Worm (Caenorhabditis elegans): Measurements from ENCODE around the gene ugt-20.
A peak's percentile ranks its signal among the peaks of the same experiment; 100 is the strongest.

ugt-20 gene

DNA sequence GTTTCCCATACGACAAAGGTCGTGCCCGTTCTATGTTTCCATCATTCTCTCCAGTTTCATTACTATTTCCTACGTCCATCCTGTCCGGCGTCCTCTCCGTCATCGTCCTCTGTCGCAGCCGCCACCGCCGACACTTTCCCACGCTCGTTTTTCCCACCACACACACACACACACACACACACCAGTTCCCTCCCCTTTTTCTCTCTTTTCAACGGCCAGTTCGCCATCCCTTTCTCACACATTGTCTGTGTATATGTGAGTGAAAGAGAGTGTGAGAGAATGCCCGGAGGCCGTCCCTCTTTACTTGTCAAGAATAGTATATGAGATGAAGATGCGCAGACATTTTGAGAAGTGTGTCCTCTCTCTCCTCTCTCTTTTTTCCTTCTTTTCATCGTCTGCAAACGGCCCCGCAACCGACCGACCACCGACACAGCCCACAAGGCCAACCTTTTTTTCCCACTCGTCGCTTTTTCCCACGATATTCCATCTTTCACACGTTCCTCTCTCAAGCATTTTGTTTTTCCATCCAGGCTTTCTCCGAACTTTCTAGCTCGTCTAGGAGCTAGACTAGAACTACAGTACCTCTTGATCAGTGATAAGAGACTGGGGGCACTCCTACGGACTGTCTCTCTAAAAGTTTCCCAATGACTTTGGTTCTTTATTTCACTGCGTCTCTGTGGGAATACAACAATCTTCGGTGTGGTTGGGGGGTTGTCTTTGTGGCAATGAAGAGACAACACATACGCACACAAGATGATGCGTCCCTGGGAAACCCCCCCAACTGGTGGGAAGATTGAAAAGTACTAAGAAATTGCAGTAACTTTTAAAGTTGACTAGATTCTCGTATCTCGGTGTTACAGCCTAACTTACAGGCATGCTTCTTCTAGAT lies 13.9 kb upstream of the ugt-20 start (continued):
- TF ChIP-seq Y55F3AM.14 (GFP tag; optimal IDR thresholded peaks at IDR 0.05), result peak; percentile 84
- TF ChIP-seq aly-2 (tag; optimal IDR thresholded peaks at IDR 0.05), result no peak
- no peak for TF ChIP-seq peb-1 (tag; optimal IDR thresholded peaks at IDR 0.05)
- no peak for TF ChIP-seq nhr-23 (tag; optimal IDR thresholded peaks at IDR 0.05)
- TF ChIP-seq ztf-1 (GFP tag; conservative IDR thresholded peaks at IDR 0.05), result no peak
- TF ChIP-seq zag-1 (tag; optimal IDR thresholded peaks at IDR 0.05), result peak; percentile 80
- TF ChIP-seq skn-1 (tag; optimal IDR thresholded peaks at IDR 0.05), result no peak
- TF ChIP-seq ceh-16 (tag; optimal IDR thresholded peaks at IDR 0.05), result no peak
- TF ChIP-seq alr-1 (tag; optimal IDR thresholded peaks at IDR 0.05), result no peak
- peak; percentile 57 for TF ChIP-seq gmeb-1 (tag; optimal IDR thresholded peaks at IDR 0.05)
- no peak for TF ChIP-seq lin-39 (tag; optimal IDR thresholded peaks at IDR 0.05)
- peak; percentile 82 for TF ChIP-seq unc-55 (GFP tag; optimal IDR thresholded peaks at IDR 0.05)
- TF ChIP-seq R02D3.7 (tag; optimal IDR thresholded peaks at IDR 0.05), result no peak
- peak; percentile 89 for TF ChIP-seq sem-4 (tag; optimal IDR thresholded peaks at IDR 0.05)
- TF ChIP-seq egl-27 (tag; optimal IDR thresholded peaks at IDR 0.05), result peak; percentile 75
- TF ChIP-seq nhr-77 (tag; optimal IDR thresholded peaks at IDR 0.05), result no peak
- TF ChIP-seq elt-3 (tag; optimal IDR thresholded peaks at IDR 0.05), result no peak

DNA sequence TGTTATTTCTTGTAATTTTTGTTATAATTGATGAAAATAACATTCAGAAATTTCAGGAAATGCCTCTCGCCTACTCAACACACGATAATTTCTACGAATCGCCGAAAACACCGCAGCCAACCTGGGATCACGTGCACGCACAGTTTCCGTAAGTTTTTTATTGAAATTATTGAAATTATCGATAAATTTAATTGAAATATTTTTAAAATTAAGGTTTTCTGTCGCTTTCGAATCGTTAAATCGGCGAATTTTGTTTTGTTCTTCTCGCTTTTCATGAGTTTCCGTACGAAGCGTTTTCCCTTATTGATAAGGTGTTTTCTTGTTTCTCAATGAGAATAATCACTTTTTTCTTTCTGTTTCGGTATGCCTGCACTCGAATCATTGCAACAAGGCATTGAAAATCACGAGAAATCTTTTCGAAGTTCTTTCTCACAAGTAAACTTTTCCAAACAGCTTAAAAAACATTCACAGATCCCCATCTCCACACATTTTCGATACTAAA lies 12.0 kb upstream of the ugt-20 start, which contains the start of gene lag-1:
Gene lag-1, plus strand, starts transcription at position 51 of the 502 bp plus-strand sequence.
- TF ChIP-seq gmeb-1 (tag; optimal IDR thresholded peaks at IDR 0.05), result no peak
- no peak for TF ChIP-seq nhr-12 (tag; optimal IDR thresholded peaks at IDR 0.05)
- no peak for TF ChIP-seq skn-1 (tag; optimal IDR thresholded peaks at IDR 0.05)

DNA sequence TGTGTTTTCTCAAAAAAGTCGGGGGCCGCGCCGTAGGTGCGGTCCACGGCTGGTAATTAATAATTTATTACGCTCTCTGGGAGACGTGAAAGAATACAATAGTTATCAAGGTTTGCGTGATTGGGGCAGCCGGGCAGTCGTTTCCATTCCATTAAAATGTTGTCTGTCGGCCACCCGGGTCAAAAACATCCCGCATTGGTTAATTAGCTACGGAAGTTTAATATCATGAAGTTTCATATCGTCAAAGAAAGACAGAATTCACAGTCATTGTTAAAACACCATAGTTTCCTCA lies 10.9 kb upstream of the ugt-20 start:
- TF ChIP-seq unc-39 (tag; optimal IDR thresholded peaks at IDR 0.05) (no peak), snpc-4 (tag; optimal IDR thresholded peaks at IDR 0.05) (no peak), crh-2 (tag; optimal IDR thresholded peaks at IDR 0.05) (no peak), Y55F3AM.14 (GFP tag; optimal IDR thresholded peaks at IDR 0.05) (no peak), nhr-77 (tag; optimal IDR thresholded peaks at IDR 0.05) (no peak), ceh-16 (tag; optimal IDR thresholded peaks at IDR 0.05) (no peak), gmeb-1 (tag; optimal IDR thresholded peaks at IDR 0.05) (no peak), sem-4 (tag; optimal IDR thresholded peaks at IDR 0.05) (no peak), lsy-2 (tag; optimal IDR thresholded peaks at IDR 0.05) (no peak), nhr-10 (tag; optimal IDR thresholded peaks at IDR 0.05) (no peak), sma-9 (GFP tag; optimal IDR thresholded peaks at IDR 0.05) (no peak), sma-9 (tag; optimal IDR thresholded peaks at IDR 0.05) (no peak), ztf-4 (tag; optimal IDR thresholded peaks at IDR 0.05) (no peak), ztf-11 (tag; optimal IDR thresholded peaks at IDR 0.05) (no peak), lin-13 (GFP tag; optimal IDR thresholded peaks at IDR 0.05) (no peak), mab-5 (tag; optimal IDR thresholded peaks at IDR 0.05) (no peak), blmp-1 (tag; optimal IDR thresholded peaks at IDR 0.05; ENCODE audit: insufficient read depth) (no peak), elt-3 (tag; optimal IDR thresholded peaks at IDR 0.05) (no peak), ceh-82 (tag; optimal IDR thresholded peaks at IDR 0.05) (no peak)

DNA sequence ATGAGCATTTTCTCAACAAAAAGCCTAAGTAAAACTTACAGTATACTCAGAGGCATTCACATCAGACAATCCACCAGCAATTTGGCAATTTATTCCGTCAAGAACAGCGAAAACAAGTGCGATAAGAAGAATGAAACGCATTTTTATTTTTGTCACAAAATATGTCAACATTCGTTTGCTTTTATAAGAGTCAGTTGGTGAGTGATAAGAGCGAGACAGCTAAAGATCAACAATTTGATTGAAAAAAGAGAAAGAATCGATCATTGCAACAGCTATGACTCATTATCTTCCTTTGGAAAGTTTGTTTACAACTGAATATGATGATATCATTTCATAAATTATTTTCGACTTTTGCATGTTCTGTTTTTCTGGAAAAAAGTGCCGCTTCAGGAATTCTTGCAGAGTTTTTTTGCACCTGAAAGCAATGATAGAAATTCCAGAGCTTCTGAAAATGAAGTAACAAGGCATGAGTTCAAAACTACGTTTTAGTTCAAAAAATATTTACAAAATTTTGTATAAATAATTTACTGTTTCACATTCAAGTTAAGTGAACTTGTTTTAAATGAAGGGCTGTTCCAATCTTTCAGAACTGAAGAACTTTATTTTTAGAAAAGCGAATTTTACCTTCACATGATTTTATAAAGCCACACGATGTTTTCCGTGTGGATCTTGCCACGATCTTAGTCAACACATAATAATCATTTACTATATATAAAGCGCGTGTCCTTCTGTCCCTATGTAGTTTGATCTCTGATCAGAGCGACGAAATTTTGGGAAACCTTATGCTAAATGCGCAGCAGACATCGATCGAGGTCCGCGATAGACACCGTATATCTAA lies 10.3 kb upstream of the ugt-20 start, which contains the start of gene cpi-1:
Gene cpi-1, minus strand, starts transcription at position 204 of the 838 bp plus-strand sequence.
- peak; percentile 11 for TF ChIP-seq crh-2 (tag; optimal IDR thresholded peaks at IDR 0.05)
- TF ChIP-seq C34F6.9 (tag; optimal IDR thresholded peaks at IDR 0.05), result no peak
- TF ChIP-seq ZK546.5 (tag; optimal IDR thresholded peaks at IDR 0.05), result no peak
- no peak for TF ChIP-seq nhr-129 (tag; optimal IDR thresholded peaks at IDR 0.05)
- TF ChIP-seq lin-11 (tag; optimal IDR thresholded peaks at IDR 0.05), result no peak
- no peak for TF ChIP-seq egl-27 (tag; optimal IDR thresholded peaks at IDR 0.05)
- TF ChIP-seq unc-55 (GFP tag; optimal IDR thresholded peaks at IDR 0.05), result no peak
- TF ChIP-seq blmp-1 (tag; optimal IDR thresholded peaks at IDR 0.05; ENCODE audit: insufficient read depth), result no peak
- no peak for TF ChIP-seq alr-1 (tag; optimal IDR thresholded peaks at IDR 0.05)
- TF ChIP-seq fos-1 (tag; optimal IDR thresholded peaks at IDR 0.05), result peak; percentile 16
- TF ChIP-seq sma-9 (GFP tag; optimal IDR thresholded peaks at IDR 0.05), result peak; percentile 69
- TF ChIP-seq sma-9 (tag; optimal IDR thresholded peaks at IDR 0.05), result no peak
- no peak for TF ChIP-seq nhr-11 (tag; optimal IDR thresholded peaks at IDR 0.05)
- TF ChIP-seq lin-13 (GFP tag; optimal IDR thresholded peaks at IDR 0.05), result no peak
- no peak for TF ChIP-seq ceh-82 (tag; optimal IDR thresholded peaks at IDR 0.05)
- TF ChIP-seq sma-3 (GFP tag; optimal IDR thresholded peaks at IDR 0.05), result peak; percentile 49
- TF ChIP-seq sem-4 (tag; optimal IDR thresholded peaks at IDR 0.05), result no peak
- TF ChIP-seq elt-1 (tag; optimal IDR thresholded peaks at IDR 0.05), result no peak
- TF ChIP-seq snpc-4 (tag; optimal IDR thresholded peaks at IDR 0.05), result no peak
- no peak for TF ChIP-seq F13H6.1 (tag; optimal IDR thresholded peaks at IDR 0.05)
- peak; percentile 2 for TF ChIP-seq nhr-25 (tag; optimal IDR thresholded peaks at IDR 0.05)
